Worm (Caenorhabditis elegans): Measurements from ENCODE around the gene srb-1.

srb-1 gene

ce11 chrII:5191766-5192165, 20.9 kb upstream of the srb-1 start:
- no peak for TF ChIP-seq B0019.2 (GFP tag; conservative IDR thresholded peaks at IDR 0.05)
- TF ChIP-seq nhr-80 (tag; optimal IDR thresholded peaks at IDR 0.05), result peak; percentile 85

ce11 chrII:5187934-5188333, 17.1 kb upstream of the srb-1 start:
- TF ChIP-seq ztf-26 (tag; optimal IDR thresholded peaks at IDR 0.05) (no peak), cebp-1 (GFP tag; IDR thresholded peaks at IDR 0.05) (no peak), cebp-1 (tag; optimal IDR thresholded peaks at IDR 0.05) (no peak), lin-40 (tag; optimal IDR thresholded peaks at IDR 0.05) (no peak), snpc-4 (GFP tag; optimal IDR thresholded peaks at IDR 0.05) (no peak), snpc-4 (tag; optimal IDR thresholded peaks at IDR 0.05) (no peak), mxl-1 (tag; optimal IDR thresholded peaks at IDR 0.05) (no peak), F49E8.2 (tag; optimal IDR thresholded peaks at IDR 0.05; ENCODE audit: insufficient read depth) (no peak), D2030.7 (GFP tag; IDR thresholded peaks at IDR 0.05) (peak; percentile 27; the same call in 1 of the 2 replicates), ceh-91 (GFP tag; IDR thresholded peaks at IDR 0.05) (no peak), efl-1 (GFP tag; optimal IDR thresholded peaks at IDR 0.05) (peak; percentile 20), lsl-1 (GFP tag; optimal IDR thresholded peaks at IDR 0.05) (peak; percentile 80), mcd-1 (GFP tag; IDR thresholded peaks at IDR 0.05) (peak; percentile 57; the same call in 1 of the 2 replicates), sdz-38 (tag; optimal IDR thresholded peaks at IDR 0.05) (no peak), xnd-1 (tag; optimal IDR thresholded peaks at IDR 0.05) (no peak), Y53F4B.3 (GFP tag; IDR thresholded peaks at IDR 0.05) (no peak), gei-17 (GFP tag; optimal IDR thresholded peaks at IDR 0.05) (no peak), T07F8.4 (tag; optimal IDR thresholded peaks at IDR 0.05) (no peak), chd-7 (tag; optimal IDR thresholded peaks at IDR 0.05) (no peak), nfya-1 (tag; optimal IDR thresholded peaks at IDR 0.05; ENCODE audit: borderline replicate concordance, insufficient read depth) (no peak), lin-35 (GFP tag; optimal IDR thresholded peaks at IDR 0.05) (no peak), snpc-1.3 (tag; optimal IDR thresholded peaks at IDR 0.05; ENCODE audit: insufficient read depth) (no peak), mes-4 (tag; optimal IDR thresholded peaks at IDR 0.05) (no peak), ceh-100 (GFP tag; IDR thresholded peaks at IDR 0.05) (no peak), egl-44 (GFP tag; IDR thresholded peaks at IDR 0.05) (no peak), madf-3 (GFP tag; IDR thresholded peaks at IDR 0.05) (no peak), unc-130 (GFP tag; optimal IDR thresholded peaks at IDR 0.05) (no peak)

- no peak for TF ChIP-seq Y95B8A.8 (GFP tag; IDR thresholded peaks at IDR 0.05)
- TF ChIP-seq efl-1 (GFP tag; optimal IDR thresholded peaks at IDR 0.05), result no peak
- TF ChIP-seq ekl-4 (GFP tag; IDR thresholded peaks at IDR 0.05), result no peak
- no peak for TF ChIP-seq lin-54 (GFP tag; optimal IDR thresholded peaks at IDR 0.05)
- TF ChIP-seq madf-8 (GFP tag; conservative IDR thresholded peaks at IDR 0.05), result no peak
- no peak for TF ChIP-seq dpl-1 (GFP tag; optimal IDR thresholded peaks at IDR 0.05)
- TF ChIP-seq hsf-1 (GFP tag; IDR thresholded peaks at IDR 0.05), result no peak
- no peak for TF ChIP-seq athp-1 (tag; optimal IDR thresholded peaks at IDR 0.05)
- TF ChIP-seq hlh-12 (tag; optimal IDR thresholded peaks at IDR 0.05), result no peak
- no peak for TF ChIP-seq unc-130 (GFP tag; optimal IDR thresholded peaks at IDR 0.05)
- TF ChIP-seq nhr-120 (GFP tag; IDR thresholded peaks at IDR 0.05), result no peak
- TF ChIP-seq unc-62 (GFP tag; optimal IDR thresholded peaks at IDR 0.05), result no peak
- TF ChIP-seq fkh-3 (tag; optimal IDR thresholded peaks at IDR 0.05), result no peak
- no peak for TF ChIP-seq lin-35 (GFP tag; optimal IDR thresholded peaks at IDR 0.05)
- TF ChIP-seq F57A8.1 (GFP tag; optimal IDR thresholded peaks at IDR 0.05), result no peak
- TF ChIP-seq F22D6.2 (tag; optimal IDR thresholded peaks at IDR 0.05), result no peak
These were observed 16.6 kb upstream of the srb-1 start, which contains the start of gene crh-2 for ce11 chrII:5187469-5187868. crh-2 (minus strand) TSS chrII:5187569.

All from whole organism, young adult.